Fruit fly (Drosophila melanogaster): ENCODE measurements around the gene CG4036.

Gene CG4036

DNA sequence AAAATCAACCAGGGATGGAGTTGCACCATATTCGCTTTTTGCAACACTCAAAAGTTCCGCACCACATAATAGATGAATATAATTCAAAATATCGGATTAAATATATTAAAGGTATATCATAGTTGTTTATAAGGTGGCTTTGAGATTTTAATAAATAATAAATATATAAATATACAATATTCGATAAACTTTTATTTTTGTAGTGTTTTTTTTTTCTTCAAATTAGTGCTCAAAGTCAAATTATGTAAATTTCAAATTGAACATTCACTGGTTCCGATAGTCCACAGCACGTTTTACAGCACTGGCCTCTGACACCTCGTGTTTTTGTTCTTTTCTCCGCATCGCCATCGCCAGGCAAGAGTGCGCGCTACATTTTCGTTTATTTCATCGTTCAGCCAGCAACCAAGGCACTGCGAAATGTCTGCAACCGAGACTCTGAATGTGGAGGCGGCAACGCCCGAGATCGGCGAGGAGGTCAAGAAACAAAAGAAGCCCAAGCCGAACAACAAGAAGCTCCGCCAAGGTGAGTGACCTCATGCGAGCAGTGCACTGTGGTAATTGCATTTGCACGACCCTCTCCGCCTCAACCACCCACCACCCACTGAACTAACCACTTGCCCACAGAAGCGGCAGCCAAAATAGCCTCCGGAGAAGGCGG, 27.3 kb upstream of the CG4036 start, which contains the start of the genes Taf11 and und (continued):
- peak; percentile 17 for TF ChIP-seq CG4328 (GFP tag; optimal IDR thresholded peaks at IDR 0.05)
- peak; percentile 13 for TF ChIP-seq Elba2 (GFP tag; optimal IDR thresholded peaks at IDR 0.05)
- TF ChIP-seq Sin3A (optimal IDR thresholded peaks at IDR 0.05): peak; percentile 19
- no peak for TF ChIP-seq CG9437 (GFP tag; optimal IDR thresholded peaks at IDR 0.05)
- no peak for TF ChIP-seq Hr51 (GFP tag; optimal IDR thresholded peaks at IDR 0.05)
- TF ChIP-seq Dad (GFP tag; optimal IDR thresholded peaks at IDR 0.05): no peak
- no peak for TF ChIP-seq CG4282 (GFP tag; optimal IDR thresholded peaks at IDR 0.05)
- TF ChIP-seq sc (optimal IDR thresholded peaks at IDR 0.05): no peak
- no peak for TF ChIP-seq sc (GFP tag; optimal IDR thresholded peaks at IDR 0.05)
- TF ChIP-seq CG11504 (tag; optimal IDR thresholded peaks at IDR 0.05): no peak
- TF ChIP-seq CG5180 (GFP tag; optimal IDR thresholded peaks at IDR 0.05): no peak
- no peak for TF ChIP-seq CG8478 (optimal IDR thresholded peaks at IDR 0.05)
- TF ChIP-seq B-H1 (GFP tag; IDR thresholded peaks at IDR 0.05): no peak
- no peak for TF ChIP-seq Lim3 (GFP tag; IDR thresholded peaks at IDR 0.05)
- peak; percentile 83 for TF ChIP-seq Scr (GFP tag; IDR thresholded peaks at IDR 0.05; ENCODE audit: partially characterized antibody)
- no peak for TF ChIP-seq CG7786 (GFP tag; optimal IDR thresholded peaks at IDR 0.05)
- TF ChIP-seq Aef1 (GFP tag; IDR thresholded peaks at IDR 0.05): no peak
- TF ChIP-seq CG8944 (GFP tag; optimal IDR thresholded peaks at IDR 0.05): no peak
- TF ChIP-seq CG17802 (tag; optimal IDR thresholded peaks at IDR 0.05): no peak
- no peak for TF ChIP-seq Dek (tag; optimal IDR thresholded peaks at IDR 0.05)
- no peak for TF ChIP-seq CG6272 (GFP tag; IDR thresholded peaks at IDR 0.05)
- peak; percentile 49; the same call in 1 of the 2 replicates for TF ChIP-seq E2f2 (GFP tag; IDR thresholded peaks at IDR 0.05)
- no peak for TF ChIP-seq pan (optimal IDR thresholded peaks at IDR 0.05)
- TF ChIP-seq pan (GFP tag; optimal IDR thresholded peaks at IDR 0.05 in 1 of 2, IDR thresholded peaks at IDR 0.05 in 1 of 2): no peak
- TF ChIP-seq Ets97D (GFP tag; optimal IDR thresholded peaks at IDR 0.05): no peak
- TF ChIP-seq Hand (GFP tag; optimal IDR thresholded peaks at IDR 0.05): no peak
- TF ChIP-seq D (optimal IDR thresholded peaks at IDR 0.05): no peak
- TF ChIP-seq D (GFP tag; optimal IDR thresholded peaks at IDR 0.05): no peak
- peak; percentile 57; the same call in 1 of the 2 replicates for TF ChIP-seq Rfx (GFP tag; IDR thresholded peaks at IDR 0.05)
- TF ChIP-seq Nf-YC (tag; optimal IDR thresholded peaks at IDR 0.05): no peak
- no peak for TF ChIP-seq eyg (GFP tag; optimal IDR thresholded peaks at IDR 0.05)
- no peak for TF ChIP-seq emc (GFP tag; optimal IDR thresholded peaks at IDR 0.05)

DNA sequence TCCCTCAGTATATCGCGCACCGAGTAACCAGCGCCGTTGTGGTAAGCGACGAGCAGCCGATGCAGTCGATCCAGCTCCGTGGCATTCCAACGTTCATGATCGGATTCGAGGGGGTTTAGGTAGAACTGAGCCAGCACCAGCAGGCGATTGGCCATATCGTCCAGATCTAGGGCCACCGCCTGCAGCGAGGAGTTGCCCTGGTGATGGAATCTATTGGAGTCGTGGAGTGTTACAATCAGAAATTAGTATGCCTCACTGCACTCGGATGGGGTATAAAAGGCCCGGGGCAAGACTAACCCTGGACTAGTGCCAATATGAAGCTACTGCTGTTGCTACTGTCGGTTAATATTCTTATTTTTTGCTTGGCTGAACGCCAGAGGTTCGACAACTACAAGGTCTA, 23.9 kb upstream of the CG4036 start, which contains the start of gene CG4017:
CG4017 (plus strand) TSS at position 301 of the 400 bp plus-strand sequence.
- TF ChIP-seq NC2β (GFP tag; optimal IDR thresholded peaks at IDR 0.05) (no peak), tll (GFP tag; optimal IDR thresholded peaks at IDR 0.05) (no peak)

- no peak for TF ChIP-seq inv (GFP tag; IDR thresholded peaks at IDR 0.05; ENCODE audit: partially characterized antibody)
- TF ChIP-seq scrt (GFP tag; optimal IDR thresholded peaks at IDR 0.05): no peak
- TF ChIP-seq unpg (GFP tag; optimal IDR thresholded peaks at IDR 0.05): no peak
- no peak for TF ChIP-seq sens-2 (GFP tag; IDR thresholded peaks at IDR 0.05)
- TF ChIP-seq tgo (GFP tag; IDR thresholded peaks at IDR 0.05): no peak
- TF ChIP-seq CG11398 (GFP tag; optimal IDR thresholded peaks at IDR 0.05): no peak
- no peak for TF ChIP-seq disco-r (GFP tag; optimal IDR thresholded peaks at IDR 0.05)
- no peak for TF ChIP-seq CG13424 (tag; optimal IDR thresholded peaks at IDR 0.05)
- peak; percentile 72 for TF ChIP-seq exex (tag; optimal IDR thresholded peaks at IDR 0.05)
- TF ChIP-seq CG34376 (GFP tag; optimal IDR thresholded peaks at IDR 0.05): peak; percentile 12
These were observed 21.9 kb upstream of the CG4036 start, which contains the start of gene CG17633 for dm6 chr2L:9768735-9769134. TSS of gene CG17633 (plus strand) at chr2L:9769060.

Measured in whole organism, embryonic.